Worm (Caenorhabditis elegans) whole organism, L4 larva: Measurements from ENCODE around the gene Y69H2.17.
A peak's percentile ranks its signal among the peaks of the same experiment; 100 is the strongest.

ENCODE experiments used
- D1046.2 ChIP-seq: fragments of 200-800 bp; sonication (Bioruptor generic); IDR thresholded peaks from 2 replicates; pipeline ENCODE4 v1.3.6; 2022; ENCODE audit warnings: missing genetic modification characterization, missing compliant biosample characterization
- F26F4.8 ChIP-seq: fragments of 200-800 bp; sonication (Bioruptor generic); conservative IDR thresholded peaks from 2 replicates; pipeline ENCODE4 v1.3.6; 2022; ENCODE audit warnings: missing genetic modification characterization, missing compliant biosample characterization
- F37D6.2 ChIP-seq: sonication (generic microtip); optimal IDR thresholded peaks from 2 replicates; lab custom pipeline; 2016; ENCODE audit warnings: mild to moderate bottlenecking, missing genetic modification characterization, missing compliant biosample characterization
- F44E2.7 ChIP-seq: fragments of 200-800 bp; sonication (Bioruptor generic); IDR thresholded peaks from 2 replicates; pipeline ENCODE4 v2.1.2; 2022; ENCODE audit warnings: missing genetic modification characterization, missing compliant biosample characterization
- F49E8.2 ChIP-seq: sonication (generic microtip); optimal IDR thresholded peaks from 2 replicates; lab custom pipeline; 2016; ENCODE audit warnings: missing compliant biosample characterization, mild to moderate bottlenecking, missing genetic modification characterization, borderline replicate concordance
- T26A8.4 ChIP-seq: fragments of 200-800 bp; sonication (Bioruptor generic); IDR thresholded peaks from 2 replicates; pipeline ENCODE4 v1.3.6; 2022; ENCODE audit warnings: missing genetic modification characterization, missing compliant biosample characterization
- Y105C5A.15 ChIP-seq: fragments of 200-800 bp; sonication (Bioruptor generic); IDR thresholded peaks from 2 replicates; pipeline ENCODE4 v1.3.6; 2022; ENCODE audit warnings: missing genetic modification characterization, missing compliant biosample characterization
- ZK337.2 ChIP-seq: fragments of 200-800 bp; sonication (Bioruptor generic); IDR thresholded peaks from 2 replicates; pipeline ENCODE4 v1.3.6; 2022; ENCODE audit warnings: missing genetic modification reagents, missing genetic modification characterization, missing compliant biosample characterization
- ZK546.5 ChIP-seq, 2 experiments: sonication (generic microtip); optimal IDR thresholded peaks; 2 replicates each; lab custom pipeline; 2017; ENCODE audit warnings: missing biosample characterization in 2 of 2, missing genetic modification characterization in 2 of 2
- arid-1 ChIP-seq: fragments of 200-800 bp; sonication (Bioruptor generic); conservative IDR thresholded peaks from 2 replicates; pipeline ENCODE4 v1.3.6; 2022; ENCODE audit warnings: missing genetic modification reagents, missing genetic modification characterization, missing compliant biosample characterization
- ceh-20 ChIP-seq: fragments of 200-800 bp; sonication (Bioruptor generic); IDR thresholded peaks from 2 replicates; pipeline ENCODE4 v1.3.6; 2022; ENCODE audit warnings: missing genetic modification reagents, missing genetic modification characterization, missing compliant biosample characterization
- ceh-62 ChIP-seq: sonication (generic microtip); optimal IDR thresholded peaks from 2 replicates; lab custom pipeline; 2017; ENCODE audit warnings: missing biosample characterization, missing genetic modification characterization
- cey-2 ChIP-seq: sonication (generic microtip); optimal IDR thresholded peaks from 3 replicates; lab custom pipeline; 2017; ENCODE audit warnings: missing genetic modification characterization, mild to moderate bottlenecking, missing compliant biosample characterization, antibody characterized with exemption, borderline replicate concordance; ENCODE audit not compliant: insufficient read depth
- ctbp-1 ChIP-seq: fragments of 200-800 bp; sonication (Bioruptor generic); IDR thresholded peaks from 2 replicates; pipeline ENCODE4 v1.3.6; 2022; ENCODE audit warnings: missing genetic modification reagents, missing genetic modification characterization, missing compliant biosample characterization
- daf-12 ChIP-seq: fragments of 150-350 bp; optimal IDR thresholded peaks from 2 replicates; lab custom pipeline; 2014; ENCODE audit warnings: missing biosample characterization, missing genetic modification reagents, missing genetic modification characterization
- daf-19 ChIP-seq: fragments of 200-800 bp; sonication (Bioruptor generic); conservative IDR thresholded peaks from 2 replicates; pipeline ENCODE4 v1.3.6; 2022; ENCODE audit warnings: missing genetic modification characterization, missing compliant biosample characterization
- daf-8 ChIP-seq: fragments of 200-800 bp; sonication (Bioruptor generic); IDR thresholded peaks from 2 replicates; pipeline ENCODE4 v1.3.6; 2022; ENCODE audit warnings: missing genetic modification characterization, missing compliant biosample characterization
- dmd-8 ChIP-seq: fragments of 200-800 bp; sonication (Bioruptor generic); IDR thresholded peaks from 2 replicates; pipeline ENCODE4 v1.3.6; 2022; ENCODE audit warnings: missing genetic modification characterization, missing compliant biosample characterization
- dmd-9 ChIP-seq: fragments of 200-800 bp; sonication (Bioruptor generic); IDR thresholded peaks from 2 replicates; pipeline ENCODE4 v1.3.6; 2022; ENCODE audit warnings: missing genetic modification reagents, missing genetic modification characterization, missing compliant biosample characterization
- dpl-1 ChIP-seq: fragments of 150-350 bp; optimal IDR thresholded peaks from 2 replicates; lab custom pipeline; 2014; ENCODE audit warnings: missing biosample characterization, missing genetic modification reagents, missing genetic modification characterization
- duxl-1 ChIP-seq: sonication (generic microtip); optimal IDR thresholded peaks from 2 replicates; lab custom pipeline; 2016; ENCODE audit warnings: mild to moderate bottlenecking, missing genetic modification characterization, moderate library complexity, missing compliant biosample characterization; ENCODE audit not compliant: poor library complexity
- egl-27 ChIP-seq: sonication (generic microtip); optimal IDR thresholded peaks from 3 replicates; lab custom pipeline; 2017; ENCODE audit warnings: missing biosample characterization, missing genetic modification reagents, missing genetic modification characterization
- fkh-10 ChIP-seq: fragments of 150-350 bp; optimal IDR thresholded peaks from 2 replicates; lab custom pipeline; 2014; ENCODE audit warnings: missing biosample characterization, missing genetic modification reagents, missing genetic modification characterization
- hlh-11 ChIP-seq: fragments of 200-800 bp; sonication (Bioruptor generic); optimal IDR thresholded peaks from 2 replicates; lab custom pipeline; 2018; ENCODE audit warnings: mild to moderate bottlenecking, missing genetic modification characterization, missing compliant biosample characterization
- hmg-1.1 ChIP-seq: fragments of 200-800 bp; sonication (Bioruptor generic); IDR thresholded peaks from 2 replicates; pipeline ENCODE4 v1.3.6; 2022; ENCODE audit warnings: missing genetic modification reagents, missing genetic modification characterization, missing compliant biosample characterization
- lin-15B ChIP-seq: fragments of 150-350 bp; sonication (generic microtip); optimal IDR thresholded peaks from 3 replicates; lab custom pipeline; 2014; ENCODE audit warnings: missing biosample characterization, missing genetic modification characterization
- lin-38 ChIP-seq: fragments of 200-800 bp; sonication (Bioruptor generic); IDR thresholded peaks from 2 replicates; pipeline ENCODE4 v1.3.6; 2022; ENCODE audit warnings: missing genetic modification reagents, missing genetic modification characterization, missing compliant biosample characterization
- lir-3 ChIP-seq: sonication (generic microtip); optimal IDR thresholded peaks from 2 replicates; lab custom pipeline; 2016; ENCODE audit warnings: mild to moderate bottlenecking, missing genetic modification characterization, missing compliant biosample characterization
- madf-5 ChIP-seq, 2 experiments: fragments of 200-800 bp; sonication (Bioruptor generic); IDR thresholded peaks; 2 replicates each; pipeline ENCODE4 v1.3.6; 2022; ENCODE audit warnings: missing compliant biosample characterization in 2 of 2, missing genetic modification characterization in 2 of 2
- madf-9 ChIP-seq: fragments of 200-800 bp; sonication (Bioruptor generic); conservative IDR thresholded peaks from 2 replicates; pipeline ENCODE4 v1.3.6; 2022; ENCODE audit warnings: missing genetic modification reagents, missing genetic modification characterization, missing compliant biosample characterization
- mep-1 ChIP-seq: fragments of 150-350 bp; sonication (generic microtip); optimal IDR thresholded peaks from 3 replicates; lab custom pipeline; 2014; ENCODE audit warnings: missing biosample characterization, missing genetic modification characterization
- nhr-102 ChIP-seq: sonication (generic microtip); optimal IDR thresholded peaks from 2 replicates; lab custom pipeline; 2016; ENCODE audit warnings: mild to moderate bottlenecking, missing genetic modification characterization, moderate library complexity, missing compliant biosample characterization
- nhr-11 ChIP-seq: fragments of 150-350 bp; optimal IDR thresholded peaks from 2 replicates; lab custom pipeline; 2014; ENCODE audit warnings: missing biosample characterization, missing genetic modification characterization
- nhr-42 ChIP-seq: fragments of 200-800 bp; sonication (Bioruptor generic); IDR thresholded peaks from 2 replicates; pipeline ENCODE4 v1.3.6; 2022; ENCODE audit warnings: missing genetic modification characterization, missing compliant biosample characterization
- nhr-6 ChIP-seq: fragments of 150-350 bp; optimal IDR thresholded peaks from 2 replicates; lab custom pipeline; 2014; ENCODE audit warnings: missing biosample characterization, missing genetic modification characterization
- rbr-2 ChIP-seq: sonication (generic microtip); optimal IDR thresholded peaks from 2 replicates; lab custom pipeline; 2016; ENCODE audit warnings: missing genotype, missing genetic modification characterization, missing compliant biosample characterization
- saeg-2 ChIP-seq: fragments of 200-800 bp; sonication (Bioruptor generic); IDR thresholded peaks from 2 replicates; pipeline ENCODE4 v1.3.6; 2022; ENCODE audit warnings: missing genetic modification reagents, missing genetic modification characterization, missing compliant biosample characterization
- sdz-12 ChIP-seq: fragments of 200-800 bp; sonication (Bioruptor generic); optimal IDR thresholded peaks from 2 replicates; lab custom pipeline; 2018; ENCODE audit warnings: mild to moderate bottlenecking, missing genetic modification characterization, missing compliant biosample characterization
- set-16 ChIP-seq: fragments of 200-800 bp; sonication (Bioruptor generic); IDR thresholded peaks from 2 replicates; pipeline ENCODE4 v1.3.6; 2022; ENCODE audit warnings: missing genetic modification reagents, missing genetic modification characterization, missing compliant biosample characterization
- snpc-4 ChIP-seq: fragments of 150-350 bp; optimal IDR thresholded peaks from 2 replicates; lab custom pipeline; 2014; ENCODE audit warnings: missing biosample characterization, missing genetic modification characterization
- spr-1 ChIP-seq: sonication (generic microtip); optimal IDR thresholded peaks from 2 replicates; lab custom pipeline; 2016; ENCODE audit warnings: mild to moderate bottlenecking, missing genetic modification characterization, missing compliant biosample characterization
- tra-1 ChIP-seq: fragments of 200-800 bp; sonication (Bioruptor generic); IDR thresholded peaks from 2 replicates; pipeline ENCODE4 v1.3.6; 2022; ENCODE audit warnings: missing genetic modification reagents, missing genetic modification characterization, missing compliant biosample characterization
- unc-130 ChIP-seq: sonication (generic microtip); optimal IDR thresholded peaks from 2 replicates; lab custom pipeline; 2016; ENCODE audit warnings: missing genetic modification reagents, missing genetic modification characterization, missing compliant biosample characterization
- unc-39 ChIP-seq: sonication (generic microtip); optimal IDR thresholded peaks from 2 replicates; lab custom pipeline; 2017; ENCODE audit warnings: missing biosample characterization, missing genetic modification characterization
- unc-62 ChIP-seq, 3 experiments: fragments of 150-350 bp in 1 of 3; sonication (generic microtip); optimal IDR thresholded peaks in 2 of 3; peaks in 1 of 3; 1 replicate in 1 of 3; 2 replicates in 2 of 3; lab custom pipeline; 2014 to 2017; ENCODE audit warnings: missing biosample characterization in 3 of 3, missing genetic modification characterization in 3 of 3, missing genetic modification reagents in 3 of 3, missing genotype in 1 of 3
- vab-7 ChIP-seq: fragments of 200-800 bp; sonication (Bioruptor generic); IDR thresholded peaks from 2 replicates; pipeline ENCODE4 v1.3.6; 2022; ENCODE audit warnings: missing genetic modification reagents, missing genetic modification characterization, missing compliant biosample characterization
- ztf-7 ChIP-seq: fragments of 150-350 bp; optimal IDR thresholded peaks from 2 replicates; lab custom pipeline; 2014; ENCODE audit warnings: missing biosample characterization, missing genetic modification characterization

The Y69H2.17 gene

DNA sequence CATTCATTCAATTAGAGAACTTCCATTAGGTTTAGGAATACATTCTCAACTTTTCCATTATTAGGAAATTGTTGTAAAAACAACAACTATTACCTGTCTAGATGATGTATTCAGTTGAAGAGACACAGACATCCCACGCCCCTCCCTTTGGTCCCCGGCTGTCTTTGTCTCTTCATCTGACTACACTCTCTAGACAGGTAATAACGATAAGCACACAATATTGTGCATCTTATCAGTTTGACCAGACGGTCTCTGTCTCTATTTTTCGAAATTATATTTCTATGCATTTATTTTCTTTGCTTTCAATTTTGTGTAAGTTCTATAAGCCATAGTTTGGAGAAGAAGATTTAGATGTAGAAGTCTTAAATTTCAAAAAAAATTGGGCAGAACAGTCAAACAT is 16.6 kb downstream of the Y69H2.17 start, which contains the start of gene Y69H2.9 (continued):
- TF ChIP-seq Y105C5A.15 (GFP tag; lab: Robert Waterston, UW): no peak

DNA sequence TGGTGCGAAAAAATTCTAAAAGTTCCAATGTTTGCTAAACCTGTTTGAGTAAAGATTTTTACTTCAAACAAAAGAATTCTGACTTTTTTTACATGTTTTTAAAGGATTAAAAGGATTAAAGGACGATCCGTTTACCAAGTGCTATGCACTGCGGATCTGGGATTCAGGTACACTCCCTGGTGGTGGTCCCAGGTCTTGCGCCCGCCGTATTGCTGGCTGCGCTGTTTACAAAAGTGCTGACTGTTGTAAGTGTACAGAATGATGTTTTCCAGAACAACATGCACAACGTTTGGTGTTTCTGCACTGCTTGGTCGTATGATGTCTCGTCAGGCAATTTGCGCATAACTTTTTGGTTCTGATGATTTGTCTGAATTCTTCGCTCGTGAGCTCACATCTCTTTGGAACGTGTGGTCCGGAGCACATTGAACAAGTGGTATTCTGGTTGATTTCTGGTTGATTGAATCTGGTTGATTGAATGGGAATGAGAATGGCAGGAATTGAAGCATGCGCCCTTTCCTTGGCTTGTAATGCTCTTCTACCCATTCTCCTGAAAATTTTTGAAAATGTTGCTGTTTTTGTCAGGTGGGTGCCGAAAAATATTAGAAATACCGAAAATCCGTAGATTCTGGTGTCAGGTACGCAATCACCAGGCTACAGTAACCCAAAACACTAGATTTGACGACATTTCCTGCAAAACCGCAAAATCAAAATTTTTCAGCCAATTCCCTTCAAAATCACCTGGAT is 20.8 kb downstream of the Y69H2.17 start:
- TF ChIP-seq spr-1 (tag; lab: Kevin White, UChicago) (no peak), duxl-1 (tag; lab: Kevin White, UChicago) (no peak), hmg-1.1 (GFP tag; lab: Robert Waterston, UW) (no peak), vab-7 (GFP tag; lab: Robert Waterston, UW) (no peak), madf-5 (GFP tag; IDR thresholded peaks at IDR 0.05; lab: Robert Waterston, UW) (no peak), ZK546.5 (tag; optimal IDR thresholded peaks at IDR 0.05; lab: Kevin White, UChicago) (no peak), dpl-1 (no peak), F37D6.2 (tag; lab: Kevin White, UChicago) (no peak), nhr-42 (no peak), rbr-2 (tag; lab: Kevin White, UChicago) (no peak), ceh-20 (no peak), F44E2.7 (GFP tag; lab: Robert Waterston, UW) (0 out of 2 replicates have a peak, but pooled peaks have one; percentile 2), dmd-9 (GFP tag; lab: Robert Waterston, UW) (peak; percentile 63; the same call in 1 of the 2 replicates), hlh-11 (tag; lab: Kevin White, UChicago) (no peak), set-16 (no peak), cey-2 (tag; lab: Kevin White, UChicago) (no peak), mep-1 (tag; lab: Kevin White, UChicago) (no peak), saeg-2 (GFP tag; lab: Robert Waterston, UW) (no peak), Y105C5A.15 (GFP tag; lab: Robert Waterston, UW) (0 out of 2 replicates have a peak, but pooled peaks have one; percentile 38), nhr-102 (no peak), fkh-10 (GFP tag; lab: Kevin White, UChicago) (no peak), ceh-62 (no peak), unc-130 (GFP tag; lab: Kevin White, UChicago) (no peak), dmd-8 (GFP tag; lab: Robert Waterston, UW) (peak; percentile 69), lin-15B (tag; lab: Kevin White, UChicago) (no peak), sdz-12 (GFP tag; lab: Kevin White, UChicago) (no peak), lir-3 (tag; lab: Kevin White, UChicago) (no peak), unc-62 (GFP tag; optimal IDR thresholded peaks at IDR 0.05 in 1 of 2; lab: Kevin White, UChicago) (peak in 1 of 2 experiments; percentile 83), unc-62 (tag; optimal IDR thresholded peaks at IDR 0.05; lab: Kevin White, UChicago) (no peak), tra-1 (GFP tag; lab: Robert Waterston, UW) (0 out of 2 replicates have a peak, but pooled peaks have one; percentile 51), D1046.2 (GFP tag; lab: Robert Waterston, UW) (0 out of 2 replicates have a peak, but pooled peaks have one; percentile 24), arid-1 (GFP tag; lab: Robert Waterston, UW) (no peak), ztf-7 (tag; lab: Kevin White, UChicago) (no peak), nhr-11 (no peak), madf-9 (GFP tag; lab: Robert Waterston, UW) (no peak), F49E8.2 (tag; lab: Kevin White, UChicago) (no peak), F26F4.8 (GFP tag; lab: Robert Waterston, UW) (0 out of 2 replicates have a peak, but pooled peaks have one; percentile 46), egl-27 (tag; lab: Kevin White, UChicago) (no peak), ctbp-1 (GFP tag; lab: Robert Waterston, UW) (0 out of 2 replicates have a peak, but pooled peaks have one; percentile 27), daf-19 (no peak), snpc-4 (tag; lab: Kevin White, UChicago) (no peak), nhr-6 (tag; lab: Kevin White, UChicago) (no peak), T26A8.4 (GFP tag; lab: Robert Waterston, UW) (no peak), ZK337.2 (no peak), unc-39 (tag; lab: Kevin White, UChicago) (no peak), daf-8 (GFP tag; lab: Robert Waterston, UW) (no peak), lin-38 (GFP tag; lab: Robert Waterston, UW) (no peak), daf-12 (tag; lab: Kevin White, UChicago) (no peak)
